Fruit fly (Drosophila melanogaster) whole organism, larva: ENCODE data around the gene PolH.

Source experiments
- noc ChIP-seq: fragments of 200-800 bp; sonication (Bioruptor generic); optimal IDR thresholded peaks from 3 replicates; lab custom pipeline; 2019; ENCODE audit warnings: missing biosample characterization, mild to moderate bottlenecking, missing genetic modification characterization, moderate library complexity

Gene PolH

dm6 chr3L:21941615-21942259 is at the start of gene PolH, which contains the start of gene CG14562:
TSS of gene PolH (minus strand) at chr3L:21941812.
TSS of gene CG14562 (plus strand) at chr3L:21942221.
- no peak for TF ChIP-seq noc (tag; lab: Kevin White, UChicago)

DNA sequence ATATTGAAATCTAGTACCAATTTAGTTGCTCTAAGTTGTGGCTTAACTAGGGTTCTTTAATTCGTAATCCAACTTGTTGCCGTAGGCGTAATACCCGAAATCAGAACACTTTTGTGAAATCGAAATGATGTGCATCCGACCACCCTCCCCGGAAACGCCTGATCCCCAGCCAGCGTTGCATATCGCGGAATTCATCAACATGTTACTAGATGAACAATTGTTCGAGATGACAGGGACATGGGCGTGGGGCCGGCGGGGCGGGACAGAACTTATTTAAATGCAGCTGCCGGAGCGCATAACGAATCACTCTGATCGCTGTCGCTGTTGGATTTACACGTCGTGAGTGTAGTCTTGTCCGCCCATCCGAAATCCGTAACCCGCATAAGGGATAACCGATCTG is 43.3 kb upstream of the PolH start, which contains the start of gene Act79B:
TSS of gene Act79B (plus strand) at position 301 of the 400 bp plus-strand sequence.
- no peak for TF ChIP-seq noc (tag; lab: Kevin White, UChicago)

dm6 chr3L:21979789-21980188 is 38.2 kb upstream of the PolH start:
- no peak for TF ChIP-seq noc (tag; lab: Kevin White, UChicago)

dm6 chr3L:21973640-21974039 is 32.0 kb upstream of the PolH start:
- TF ChIP-seq noc (tag; lab: Kevin White, UChicago), result no peak

DNA sequence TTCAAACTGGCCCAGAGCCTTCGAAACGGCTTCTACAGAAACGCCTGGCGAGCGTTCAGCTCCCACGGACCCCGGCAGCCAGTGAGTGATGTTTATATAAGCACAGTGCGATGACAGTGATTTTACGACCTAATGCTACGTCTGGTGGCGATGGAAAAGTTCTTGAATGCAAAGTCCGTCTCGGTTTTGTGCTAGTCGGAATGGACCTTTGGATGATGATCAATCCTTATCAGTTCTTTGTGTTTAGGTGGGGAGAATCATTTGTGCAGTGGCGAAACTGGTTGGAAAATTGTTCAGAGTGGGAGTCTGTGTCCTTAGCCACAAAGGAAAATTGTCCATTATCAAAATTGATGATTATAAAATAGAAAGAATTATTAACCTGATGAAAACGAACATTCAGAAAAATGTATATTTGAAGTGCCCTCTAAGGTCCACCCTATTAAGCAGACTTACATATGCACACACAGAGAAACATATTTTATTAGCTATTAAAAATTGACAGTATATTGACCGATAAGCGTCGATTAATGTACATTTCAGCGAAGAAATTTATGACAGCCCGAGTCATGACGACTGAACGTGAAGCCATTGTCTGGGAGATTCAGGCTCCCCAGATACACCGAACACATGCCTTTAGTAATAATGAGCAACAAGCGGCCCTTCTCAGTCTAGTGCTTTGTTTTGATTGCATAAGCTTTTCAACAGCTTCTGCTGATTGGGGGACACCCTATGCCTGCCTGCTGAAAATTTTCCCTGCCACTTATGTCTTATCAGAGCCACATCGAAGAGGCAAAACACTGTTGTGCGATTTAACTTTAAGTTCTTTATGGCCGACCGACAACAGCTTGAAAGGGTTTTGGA is 30.8 kb upstream of the PolH start:
- peak; percentile 45 for TF ChIP-seq noc (tag; lab: Kevin White, UChicago)

DNA sequence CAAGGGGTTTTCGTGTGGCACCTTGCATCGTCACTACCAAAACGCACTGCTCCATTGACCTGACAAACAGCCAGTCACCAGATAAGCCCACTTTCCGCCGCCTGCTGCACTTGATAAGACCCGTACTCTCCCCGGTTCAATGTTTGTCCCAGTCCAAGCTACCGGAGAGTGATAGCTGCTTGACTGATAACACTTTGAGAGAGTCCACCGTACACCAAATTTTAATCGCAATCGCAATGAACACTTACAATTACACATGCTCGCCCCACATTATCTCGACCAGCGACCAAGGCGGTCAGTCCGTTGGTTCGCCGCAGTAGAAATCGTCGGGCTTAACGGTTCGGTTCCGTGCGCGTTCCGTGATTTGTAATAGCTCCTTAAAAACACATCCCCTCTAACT is 30.1 kb upstream of the PolH start, which contains the start of gene P5CS:
TSS of gene P5CS (plus strand) at position 268 of the 400 bp plus-strand sequence.
- TF ChIP-seq noc (tag; lab: Kevin White, UChicago), result no peak

DNA sequence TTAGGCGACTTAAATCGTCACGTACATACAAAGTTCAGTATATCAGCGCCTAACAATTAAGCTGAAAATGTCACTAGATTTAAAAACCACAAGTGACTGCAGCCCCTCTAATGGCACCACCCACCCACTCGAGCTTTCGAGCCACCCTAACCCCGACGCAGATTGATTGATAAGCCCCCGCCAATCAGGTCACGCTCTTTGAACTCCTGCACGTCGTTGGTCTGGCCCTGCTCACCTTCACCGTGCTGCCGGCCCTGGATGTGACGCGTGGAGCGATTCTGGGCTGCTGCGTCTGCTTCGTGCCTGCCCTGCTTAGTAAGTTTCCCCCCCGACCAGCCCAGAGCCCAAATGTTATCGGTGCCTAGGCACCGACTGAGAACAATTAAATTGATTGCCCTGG is 21.7 kb upstream of the PolH start:
- TF ChIP-seq noc (tag; lab: Kevin White, UChicago), result no peak

DNA sequence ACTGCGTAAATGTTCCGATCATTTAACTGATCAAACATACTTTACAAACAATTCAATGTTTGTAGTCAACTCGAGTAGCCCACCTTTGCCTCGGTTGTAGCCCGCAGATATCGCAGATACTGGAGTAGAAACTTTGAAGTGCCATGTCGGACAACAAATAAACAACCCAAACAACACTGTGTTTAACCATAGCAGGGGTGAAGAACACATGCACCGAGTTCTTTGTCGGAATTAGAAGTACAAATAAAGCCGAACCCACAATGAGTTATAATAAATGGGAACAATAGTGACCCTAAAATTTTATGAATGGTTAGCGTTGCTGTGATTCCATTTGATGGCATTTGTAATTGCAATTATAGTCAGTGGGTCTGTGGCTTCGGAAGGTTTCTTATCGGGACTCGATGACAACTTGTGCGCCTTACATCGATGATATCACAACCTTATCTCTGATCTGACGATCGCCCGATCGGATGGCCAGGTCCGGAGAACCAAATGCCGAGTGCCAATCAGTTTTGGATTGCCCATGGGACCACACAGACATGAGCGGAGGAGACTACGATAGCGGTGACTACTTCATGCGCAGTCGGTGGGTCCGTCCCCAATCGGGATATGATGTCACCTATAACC is 20.4 kb upstream of the PolH start, which contains the start of gene Chs2:
TSS of gene Chs2 (plus strand) at position 510 of the 627 bp plus-strand sequence.
- no peak for TF ChIP-seq noc (tag; lab: Kevin White, UChicago)

dm6 chr3L:21954474-21955321 is 13.1 kb upstream of the PolH start, which contains the start of gene CG7458:
TSS of gene CG7458 (plus strand) at chr3L:21955110.
- peak; percentile 81 for TF ChIP-seq noc (tag; lab: Kevin White, UChicago)

DNA sequence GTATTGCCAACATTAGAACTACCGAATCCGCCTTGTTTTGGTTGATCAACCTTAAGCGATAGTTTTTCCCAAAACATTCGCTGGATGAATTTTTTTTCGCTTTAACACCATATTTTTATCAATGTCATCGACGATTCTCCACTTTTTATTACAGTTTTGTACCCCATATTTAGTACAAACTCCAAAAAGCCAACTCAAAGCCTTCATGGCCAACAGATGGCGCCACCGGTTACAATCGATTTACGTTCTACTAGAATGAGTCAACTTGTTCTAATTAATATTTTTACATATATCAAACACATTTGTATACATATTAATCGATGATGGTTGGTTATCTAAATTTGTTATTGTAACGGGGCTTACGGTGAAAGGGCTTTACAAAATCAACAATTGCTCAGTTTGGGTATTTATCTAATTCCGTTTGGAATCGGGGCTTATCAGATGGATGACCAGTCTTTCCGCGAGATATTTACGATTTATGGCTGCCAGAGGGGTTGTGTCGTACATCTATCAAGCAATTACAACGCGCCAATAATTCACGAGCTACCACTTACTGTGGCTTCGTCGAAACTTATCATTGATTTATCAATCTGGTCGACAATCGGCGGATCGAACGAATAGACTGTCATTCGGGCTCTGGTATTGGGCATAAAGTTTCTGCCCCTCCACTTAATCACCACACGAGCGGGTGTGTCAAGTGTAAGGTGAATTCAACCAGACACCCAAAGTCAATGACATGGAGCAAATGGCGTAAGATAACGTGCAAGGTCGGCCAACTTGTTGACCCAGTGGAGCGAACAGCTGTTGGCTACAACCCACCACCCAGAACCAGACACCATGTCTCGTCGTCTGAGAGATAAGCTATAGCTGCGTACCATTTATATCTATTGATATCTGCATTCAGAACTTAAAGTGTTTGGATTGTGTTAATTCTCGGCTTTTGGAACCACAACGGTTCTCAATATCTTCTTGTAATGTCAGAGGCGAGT is 11.7 kb upstream of the PolH start:
- TF ChIP-seq noc (tag; lab: Kevin White, UChicago), result peak; percentile 48

dm6 chr3L:21936152-21936551 is 5.5 kb downstream of the PolH start:
- TF ChIP-seq noc (tag; lab: Kevin White, UChicago), result peak; percentile 43

- peak; percentile 6 for TF ChIP-seq noc (tag; lab: Kevin White, UChicago)
These were observed 7.2 kb downstream of the PolH start, which contains the start of gene SLC22A for dm6 chr3L:21934462-21934861. TSS of gene SLC22A (plus strand) at chr3L:21934704.

dm6 chr3L:21930179-21930578 is 11.4 kb downstream of the PolH start:
- no peak for TF ChIP-seq noc (tag; lab: Kevin White, UChicago)

DNA sequence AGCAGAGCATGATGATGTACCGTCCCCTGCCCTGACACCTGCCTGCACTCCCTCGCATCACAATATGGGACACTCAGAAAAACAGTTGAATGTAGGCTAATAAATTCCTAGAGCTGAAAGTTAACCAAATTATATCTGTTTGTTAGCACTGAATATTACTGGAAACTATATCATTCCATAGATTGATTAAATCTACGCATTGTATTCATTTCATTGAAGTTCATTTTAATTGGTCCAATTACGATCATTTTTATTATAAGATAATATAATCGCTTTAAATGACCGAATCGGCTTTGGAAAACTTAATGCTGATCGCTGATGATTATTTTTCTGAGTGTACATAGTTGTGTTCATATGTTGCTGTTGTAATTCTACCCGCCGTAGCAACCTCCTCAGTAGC is 23.0 kb downstream of the PolH start:
- TF ChIP-seq noc (tag; lab: Kevin White, UChicago), result no peak
